Fruit fly (Drosophila melanogaster): ENCODE results near the gene CG12237.

The CG12237 gene

DNA sequence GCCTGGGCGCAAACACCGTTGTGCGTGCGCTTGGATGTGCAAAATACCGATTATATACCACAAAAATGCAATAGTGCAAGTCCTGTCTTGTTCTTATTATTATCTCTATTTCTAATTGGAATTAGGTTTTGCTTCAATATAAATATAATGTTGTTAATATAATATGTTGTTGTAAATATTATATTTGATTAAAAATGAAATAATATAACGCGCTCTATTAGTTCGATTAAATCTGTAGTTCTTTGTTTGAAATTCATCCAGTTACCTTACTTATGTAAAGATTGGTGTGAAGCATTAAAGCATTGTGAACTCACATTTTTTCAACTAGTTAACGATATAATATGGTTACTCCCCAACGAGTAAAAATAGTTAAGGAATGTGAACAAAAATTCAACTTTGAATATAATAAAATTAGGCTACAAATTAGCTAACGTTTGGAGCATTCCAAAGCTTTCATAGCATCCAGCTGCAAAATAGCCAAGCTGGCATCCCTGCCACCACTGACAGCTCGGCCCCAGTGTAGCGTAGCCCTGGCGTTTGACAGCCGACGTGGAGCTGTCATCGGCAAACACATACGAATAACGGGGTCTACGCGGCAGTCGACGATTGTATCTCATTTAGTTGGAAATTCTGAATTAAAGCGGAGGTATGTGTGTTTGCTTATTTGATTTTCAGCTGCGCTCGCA lies at the start of gene CG12237, which contains the start of gene Sec61gamma (continued):
- 0 out of 3 replicates have a peak, but pooled peaks have one; percentile 50 for TF ChIP-seq dysf (GFP tag; IDR thresholded peaks at IDR 0.05)
- peak; percentile 5 for TF ChIP-seq CG13775 (GFP tag; optimal IDR thresholded peaks at IDR 0.05)
- TF ChIP-seq Trl (optimal IDR thresholded peaks at IDR 0.05) = no peak
- peak; percentile 18 for TF ChIP-seq Trl (GFP tag; optimal IDR thresholded peaks at IDR 0.05)
- no peak for TF ChIP-seq CG12769 (tag; optimal IDR thresholded peaks at IDR 0.05)
- no peak for TF ChIP-seq CG7271 (tag; optimal IDR thresholded peaks at IDR 0.05)
- TF ChIP-seq so (GFP tag; IDR thresholded peaks at IDR 0.05) = 0 out of 3 replicates have a peak, but pooled peaks have one; percentile 44
- TF ChIP-seq Dad (GFP tag; optimal IDR thresholded peaks at IDR 0.05) = peak; percentile 24
- TF ChIP-seq Side (GFP tag; optimal IDR thresholded peaks at IDR 0.05) = peak; percentile 0
- TF ChIP-seq Adf1 (GFP tag; IDR thresholded peaks at IDR 0.05) = no peak; the same call in 1 of the 2 replicates
- peak; percentile 44 for TF ChIP-seq sug (tag; optimal IDR thresholded peaks at IDR 0.05)
- TF ChIP-seq lov (optimal IDR thresholded peaks at IDR 0.05) = no peak
- no peak for TF ChIP-seq lov (GFP tag; IDR thresholded peaks at IDR 0.05)
- TF ChIP-seq nerfin-1 (tag; optimal IDR thresholded peaks at IDR 0.05) = peak; percentile 10
- TF ChIP-seq Bteb2 (GFP tag; optimal IDR thresholded peaks at IDR 0.05) = peak; percentile 13
- no peak for TF ChIP-seq CG4854 (GFP tag; optimal IDR thresholded peaks at IDR 0.05)
- peak; percentile 33 for TF ChIP-seq CG2678 (tag; optimal IDR thresholded peaks at IDR 0.05)
- TF ChIP-seq NC2β (GFP tag; optimal IDR thresholded peaks at IDR 0.05) = peak; percentile 53
- peak; percentile 29 for TF ChIP-seq CG9817 (tag; optimal IDR thresholded peaks at IDR 0.05)
- TF ChIP-seq Xbp1 (GFP tag; optimal IDR thresholded peaks at IDR 0.05) = peak; percentile 58
- peak; percentile 43 for TF ChIP-seq CHES-1-like (GFP tag; optimal IDR thresholded peaks at IDR 0.05)
- TF ChIP-seq Ptx1 (GFP tag; IDR thresholded peaks at IDR 0.05) = no peak
- TF ChIP-seq MESR4 (GFP tag; optimal IDR thresholded peaks at IDR 0.05) = peak; percentile 84
- peak; percentile 22 for TF ChIP-seq CG13624 (GFP tag; optimal IDR thresholded peaks at IDR 0.05)
- TF ChIP-seq CG30020 (tag; optimal IDR thresholded peaks at IDR 0.05) = peak; percentile 28
- TF ChIP-seq CG16779 (GFP tag; IDR thresholded peaks at IDR 0.05) = no peak
- TF ChIP-seq Usf (GFP tag; optimal IDR thresholded peaks at IDR 0.05) = no peak
- TF ChIP-seq CG2116 (GFP tag; optimal IDR thresholded peaks at IDR 0.05) = peak; percentile 43
- TF ChIP-seq CG31388 (GFP tag; optimal IDR thresholded peaks at IDR 0.05) = no peak
- TF ChIP-seq CG10209 (GFP tag; optimal IDR thresholded peaks at IDR 0.05) = no peak
- peak; percentile 53 for TF ChIP-seq CoRest (tag; optimal IDR thresholded peaks at IDR 0.05)
- no peak for TF ChIP-seq Awh (GFP tag; IDR thresholded peaks at IDR 0.05)
- peak in 1 of 2 experiments; percentile 11 for TF ChIP-seq chif (GFP tag; optimal IDR thresholded peaks at IDR 0.05)
- TF ChIP-seq CG10321 (GFP tag; IDR thresholded peaks at IDR 0.05) = no peak
- TF ChIP-seq CG3281 (GFP tag; optimal IDR thresholded peaks at IDR 0.05) = peak; percentile 66
- peak; percentile 6 for TF ChIP-seq jumu (GFP tag; optimal IDR thresholded peaks at IDR 0.05)
- peak; percentile 9 for TF ChIP-seq Mad (GFP tag; optimal IDR thresholded peaks at IDR 0.05)
- TF ChIP-seq HmgZ (tag; optimal IDR thresholded peaks at IDR 0.05) = peak; percentile 75
- TF ChIP-seq dmrt11E (tag; optimal IDR thresholded peaks at IDR 0.05) = peak; percentile 6
- 0 out of 3 replicates have a peak, but pooled peaks have one; percentile 54 for TF ChIP-seq ken (GFP tag; IDR thresholded peaks at IDR 0.05)
- TF ChIP-seq CG1233 (GFP tag; optimal IDR thresholded peaks at IDR 0.05) = no peak
- TF ChIP-seq cg (GFP tag; optimal IDR thresholded peaks at IDR 0.05) = peak; percentile 36
- TF ChIP-seq TFAM (GFP tag; optimal IDR thresholded peaks at IDR 0.05) = no peak
- no peak for TF ChIP-seq dimm (GFP tag; IDR thresholded peaks at IDR 0.05)
- no peak for TF ChIP-seq CG31224 (GFP tag; IDR thresholded peaks at IDR 0.05)
- peak; percentile 30 for TF ChIP-seq trem (tag; optimal IDR thresholded peaks at IDR 0.05)
- TF ChIP-seq chm (GFP tag; IDR thresholded peaks at IDR 0.05) = peak; percentile 41; the same call in 1 of the 2 replicates
- TF ChIP-seq sens (GFP tag) = peak; percentile 71
- TF ChIP-seq ci (GFP tag; IDR thresholded peaks at IDR 0.05) = peak; percentile 74
- TF ChIP-seq CG32532 (GFP tag; IDR thresholded peaks at IDR 0.05) = peak; percentile 60
- TF ChIP-seq ttk (GFP tag; IDR thresholded peaks at IDR 0.05) = no peak

All from whole organism, embryonic.